Fruit fly (Drosophila melanogaster) whole organism, embryonic: ENCODE results near the gene CG42591.

Experiments used
- CG11456 ChIP-seq: fragments of 200-800 bp; sonication (Bioruptor generic); IDR thresholded peaks from 3 replicates; pipeline ENCODE4 v1.3.6; 2022; ENCODE audit warnings: missing biosample characterization, missing genetic modification characterization
- CG11695 ChIP-seq: fragments of 200-800 bp; sonication (Bioruptor generic); IDR thresholded peaks from 3 replicates; pipeline ENCODE4 v1.3.6; 2022; ENCODE audit warnings: missing biosample characterization, missing genetic modification characterization
- CG17568 ChIP-seq: fragments of 200-800 bp; sonication (Bioruptor generic); optimal IDR thresholded peaks from 2 replicates; lab custom pipeline; 2018; ENCODE audit warnings: missing biosample characterization, mild to moderate bottlenecking, missing genetic modification characterization, moderate library complexity
- CG7786 ChIP-seq: fragments of 200-800 bp; sonication (Bioruptor generic); optimal IDR thresholded peaks from 2 replicates; lab custom pipeline; 2016; ENCODE audit warnings: missing biosample characterization, missing genetic modification characterization
- Hr78 ChIP-seq, 2 experiments: fragments of 200-800 bp in 1 of 2; fragments of >200 bp in 1 of 2; sonication (Bioruptor generic) in 1 of 2; optimal IDR thresholded peaks; 2 replicates each; lab custom pipeline; 2017 to 2019; ENCODE audit warnings: missing biosample characterization in 2 of 2, missing genetic modification characterization in 2 of 2, mild to moderate bottlenecking in 1 of 2, moderate library complexity in 1 of 2
- Hsf ChIP-seq: fragments of 200-800 bp; sonication (Bioruptor generic); optimal IDR thresholded peaks from 3 replicates; lab custom pipeline; 2016; ENCODE audit warnings: missing biosample characterization, missing genetic modification characterization
- Max ChIP-seq: fragments of 200-800 bp; sonication (Bioruptor generic); optimal IDR thresholded peaks from 2 replicates; lab custom pipeline; 2016; ENCODE audit warnings: missing biosample characterization, mild to moderate bottlenecking, missing genetic modification characterization
- crp ChIP-seq, 2 experiments: fragments of 200-800 bp; sonication (Bioruptor generic); optimal IDR thresholded peaks; 2 replicates in 1 of 2; 3 replicates in 1 of 2; lab custom pipeline; 2017; ENCODE audit warnings: missing biosample characterization in 2 of 2, missing genetic modification characterization in 2 of 2, mild to moderate bottlenecking in 1 of 2, moderate library complexity in 1 of 2
- dan ChIP-seq: fragments of 200-800 bp; sonication (Bioruptor generic); IDR thresholded peaks from 2 replicates; pipeline ENCODE4 v1.3.6; 2022; ENCODE audit warnings: missing biosample characterization, missing genetic modification characterization
- prd ChIP-seq, 3 experiments: fragments of >200 bp in 2 of 3; fragments of 200-800 bp in 1 of 3; sonication (Bioruptor generic) in 1 of 3; optimal IDR thresholded peaks in 2 of 3; IDR thresholded peaks in 1 of 3; 2 replicates in 2 of 3; 3 replicates in 1 of 3; pipeline versions ENCODE4 v1.3.6 to Lab custom; 2017 to 2022; ENCODE audit warnings: missing biosample characterization in 1 of 3, missing genetic modification characterization in 1 of 3
- pum ChIP-seq: fragments of 200-800 bp; sonication (Bioruptor generic); optimal IDR thresholded peaks from 2 replicates; lab custom pipeline; 2016; ENCODE audit warnings: missing biosample characterization, missing genetic modification characterization
- slou ChIP-seq: fragments of 200-800 bp; sonication (Bioruptor generic); optimal IDR thresholded peaks from 3 replicates; lab custom pipeline; 2016; ENCODE audit warnings: missing biosample characterization, missing genetic modification characterization

- no peak for TF ChIP-seq Max
- no peak for TF ChIP-seq crp (GFP tag; optimal IDR thresholded peaks at IDR 0.05; lab: Kevin White, UChicago)
- peak in 1 of 2 experiments; percentile 37 for TF ChIP-seq Hr78 (GFP tag; optimal IDR thresholded peaks at IDR 0.05; lab: Kevin White, UChicago)
- TF ChIP-seq pum (GFP tag; lab: Kevin White, UChicago): no peak
- TF ChIP-seq Hsf (GFP tag; lab: Kevin White, UChicago): no peak
- TF ChIP-seq CG7786 (GFP tag; lab: Kevin White, UChicago): no peak
- TF ChIP-seq CG11695 (GFP tag; lab: Robert Waterston, UW): no peak
- TF ChIP-seq CG17568 (GFP tag; lab: Kevin White, UChicago): no peak
- no peak for TF ChIP-seq slou (GFP tag; lab: Kevin White, UChicago)
- no peak for TF ChIP-seq prd (optimal IDR thresholded peaks at IDR 0.05; lab: Kevin White, UChicago)
- no peak for TF ChIP-seq prd (GFP tag; IDR thresholded peaks at IDR 0.05; lab: Robert Waterston, UW)
- TF ChIP-seq dan (GFP tag; lab: Robert Waterston, UW): no peak
- no peak for TF ChIP-seq CG11456
Measured at dm6 chr3L:8057423-8057822, 12.3 kb downstream of the CG42591 start.
